Fruit fly (Drosophila melanogaster) whole organism, embryonic: ENCODE measurements around the gene Coq2.

Source experiments
- C15 ChIP-seq: fragments of 200-800 bp; sonication (Bioruptor generic); IDR thresholded peaks from 3 replicates; pipeline ENCODE4 v1.3.6; 2022; ENCODE audit warnings: missing biosample characterization, missing genetic modification characterization
- CG10209 ChIP-seq: fragments of 200-800 bp; sonication (Bioruptor generic); optimal IDR thresholded peaks from 3 replicates; lab custom pipeline; 2017; ENCODE audit warnings: missing biosample characterization, mild to moderate bottlenecking, missing genetic modification characterization, missing genetic modification reagents
- CG10654 ChIP-seq: fragments of 200-800 bp; sonication (Bioruptor generic); optimal IDR thresholded peaks from 2 replicates; lab custom pipeline; 2016; ENCODE audit warnings: missing biosample characterization, missing genetic modification characterization
- CG16779 ChIP-seq: fragments of 200-800 bp; sonication (Bioruptor generic); IDR thresholded peaks from 2 replicates; pipeline ENCODE4 v1.3.6; 2022; ENCODE audit warnings: missing biosample characterization, missing genetic modification characterization
- Fer3 ChIP-seq: fragments of 200-800 bp; sonication (Bioruptor generic); optimal IDR thresholded peaks from 2 replicates; lab custom pipeline; 2018; ENCODE audit warnings: missing biosample characterization, mild to moderate bottlenecking, missing genetic modification characterization, moderate library complexity
- Hr3 ChIP-seq: fragments of 200-800 bp; sonication (Bioruptor generic); optimal IDR thresholded peaks from 3 replicates; lab custom pipeline; 2016; ENCODE audit warnings: missing biosample characterization, missing genetic modification characterization
- Trl ChIP-seq, 3 experiments: fragments of >200 bp in 2 of 3; fragments of 200-800 bp in 1 of 3; sonication (Bioruptor generic) in 1 of 3; optimal IDR thresholded peaks; 2 replicates in 1 of 3; 3 replicates in 2 of 3; lab custom pipeline; 2016 to 2017; ENCODE audit warnings: missing biosample characterization in 1 of 3, missing genetic modification characterization in 1 of 3
- bigmax ChIP-seq: fragments of 200-800 bp; sonication (Bioruptor generic); optimal IDR thresholded peaks from 2 replicates; lab custom pipeline; 2018; ENCODE audit warnings: missing biosample characterization, mild to moderate bottlenecking, missing genetic modification characterization
- gt ChIP-seq: fragments of 200-800 bp; sonication (Bioruptor generic); IDR thresholded peaks from 2 replicates; pipeline ENCODE4 v1.3.6; 2022; ENCODE audit warnings: missing biosample characterization, missing genetic modification characterization
- jing ChIP-seq: fragments of 200-800 bp; sonication (Bioruptor generic); optimal IDR thresholded peaks from 2 replicates; lab custom pipeline; 2018; ENCODE audit warnings: missing biosample characterization, mild to moderate bottlenecking, missing genetic modification characterization
- lab ChIP-seq: fragments of 200-800 bp; sonication (Bioruptor generic); optimal IDR thresholded peaks from 3 replicates; lab custom pipeline; 2017; ENCODE audit warnings: missing biosample characterization, missing genetic modification characterization, mild to moderate bottlenecking, moderate library complexity, missing genetic modification reagents
- shn ChIP-seq: fragments of 200-800 bp; sonication (Bioruptor generic); optimal IDR thresholded peaks from 3 replicates; lab custom pipeline; 2016; ENCODE audit warnings: missing biosample characterization, missing genetic modification characterization
- slp2 ChIP-seq: fragments of 200-800 bp; sonication (Bioruptor generic); optimal IDR thresholded peaks from 2 replicates; lab custom pipeline; 2016; ENCODE audit warnings: missing biosample characterization, missing genetic modification characterization

- peak; percentile 8 for TF ChIP-seq CG10209 (GFP tag; lab: Kevin White, UChicago)
- TF ChIP-seq Trl (optimal IDR thresholded peaks at IDR 0.05; lab: Kevin White, UChicago) = no peak
- TF ChIP-seq Trl (GFP tag; optimal IDR thresholded peaks at IDR 0.05; lab: Kevin White, UChicago) = no peak
- TF ChIP-seq lab (GFP tag; lab: Kevin White, UChicago) = no peak
- TF ChIP-seq CG16779 (GFP tag; lab: Robert Waterston, UW) = no peak
- no peak for TF ChIP-seq Fer3
- no peak for TF ChIP-seq slp2 (GFP tag; lab: Kevin White, UChicago)
- no peak for TF ChIP-seq C15 (GFP tag; lab: Robert Waterston, UW)
- TF ChIP-seq jing (GFP tag; lab: Kevin White, UChicago) = no peak
- TF ChIP-seq gt = no peak
- no peak for TF ChIP-seq shn (GFP tag; lab: Kevin White, UChicago)
- TF ChIP-seq CG10654 (GFP tag; lab: Kevin White, UChicago) = no peak
- TF ChIP-seq Hr3 (GFP tag; lab: Kevin White, UChicago) = peak; percentile 35
- no peak for TF ChIP-seq bigmax
These were observed 33.2 kb upstream of the Coq2 start, which contains the start of gene Atg13 for dm6 chr3R:8349449-8350115.
